Fruit fly (Drosophila melanogaster) whole organism, prepupa: Measurements from ENCODE around the gene CG42375.

Source experiments
- CG15336 ChIP-seq: fragments of 200-800 bp; sonication (Bioruptor generic); IDR thresholded peaks from 2 replicates; pipeline ENCODE4 v1.3.6; 2022; ENCODE audit warnings: missing biosample characterization, missing genetic modification characterization
- CG3032 ChIP-seq: fragments of 200-800 bp; optimal IDR thresholded peaks from 2 replicates; lab custom pipeline; 2019; ENCODE audit warnings: missing biosample characterization, mild to moderate bottlenecking, missing genetic modification characterization, moderate library complexity
- CG8319 ChIP-seq: fragments of 200-800 bp; sonication (Bioruptor generic); optimal IDR thresholded peaks from 3 replicates; lab custom pipeline; 2016; ENCODE audit warnings: missing biosample characterization, missing genetic modification characterization

dm6 chr3R:13816375-13816711 is 36.9 kb downstream of the CG42375 start:
- TF ChIP-seq CG8319 (peak; percentile 0), CG15336 (GFP tag; lab: Robert Waterston, UW) (no peak; the same call in 1 of the 2 replicates), CG3032 (tag; lab: Kevin White, UChicago) (peak; percentile 13)
